Worm (Caenorhabditis elegans) whole organism, late embryonic: ENCODE results near the gene inx-1.

Experiments used
- ama-1 ChIP-seq: fragments of 150-350 bp; optimal IDR thresholded peaks from 2 replicates; lab custom pipeline; 2014
- dmd-4 ChIP-seq: sonication (generic microtip); optimal IDR thresholded peaks from 2 replicates; lab custom pipeline; 2016; ENCODE audit warnings: borderline replicate concordance, missing genetic modification characterization, missing compliant biosample characterization
- nhr-11 ChIP-seq: fragments of 150-350 bp; optimal IDR thresholded peaks from 2 replicates; lab custom pipeline; 2014; ENCODE audit warnings: missing biosample characterization, missing genetic modification characterization
- sox-2 ChIP-seq: fragments of 200-800 bp; sonication (Bioruptor generic); IDR thresholded peaks from 2 replicates; pipeline ENCODE4 v1.3.6; 2022; ENCODE audit warnings: missing genetic modification reagents, missing genetic modification characterization, missing compliant biosample characterization

- TF ChIP-seq dmd-4 (tag; lab: Kevin White, UChicago) = no peak
- no peak for TF ChIP-seq ama-1
- TF ChIP-seq sox-2 (GFP tag; lab: Robert Waterston, UW) = no peak
- no peak for TF ChIP-seq nhr-11 (tag; lab: Kevin White, UChicago)
Observed at ce11 chrX:6959534-6959933, 3.3 kb upstream of the inx-1 start.
